Worm (Caenorhabditis elegans): ENCODE data around the gene wdr-20.

The wdr-20 gene

ce11 chrV:10124799-10125548, 9.0 kb downstream of the wdr-20 start, which contains the start of gene C08B6.10:
TSS of gene C08B6.10 (plus strand) at chrV:10125498.
- TF ChIP-seq snpc-4 (GFP tag; optimal IDR thresholded peaks at IDR 0.05) (no peak), snpc-4 (tag; optimal IDR thresholded peaks at IDR 0.05) (no peak), zfh-2 (GFP tag; conservative IDR thresholded peaks at IDR 0.05) (no peak), nfyb-1 (GFP tag; IDR thresholded peaks at IDR 0.05) (no peak), unc-130 (GFP tag; optimal IDR thresholded peaks at IDR 0.05) (no peak), egl-18 (GFP tag; IDR thresholded peaks at IDR 0.05) (no peak), madf-3 (GFP tag; IDR thresholded peaks at IDR 0.05) (no peak), tbp1 (GFP tag; optimal IDR thresholded peaks at IDR 0.05) (no peak), ceh-58 (GFP tag; IDR thresholded peaks at IDR 0.05) (no peak), bed-2 (GFP tag; IDR thresholded peaks at IDR 0.05) (no peak), him-1 (tag; optimal IDR thresholded peaks at IDR 0.05) (no peak), madf-8 (GFP tag; conservative IDR thresholded peaks at IDR 0.05) (no peak), F33H1.4 (GFP tag; IDR thresholded peaks at IDR 0.05) (no peak), egl-44 (GFP tag; IDR thresholded peaks at IDR 0.05) (no peak), let-526 (GFP tag; IDR thresholded peaks at IDR 0.05) (no peak), C17E4.6 (GFP tag; IDR thresholded peaks at IDR 0.05) (no peak), repo-1 (tag; optimal IDR thresholded peaks at IDR 0.05) (no peak)

- no peak for TF ChIP-seq let-526 (GFP tag; IDR thresholded peaks at IDR 0.05)
- no peak for TF ChIP-seq dpl-1 (GFP tag; optimal IDR thresholded peaks at IDR 0.05)
- TF ChIP-seq pbrm-1 (GFP tag; IDR thresholded peaks at IDR 0.05), result no peak
- TF ChIP-seq madf-6 (GFP tag; IDR thresholded peaks at IDR 0.05), result no peak
- no peak for TF ChIP-seq Y56A3A.18 (GFP tag; IDR thresholded peaks at IDR 0.05)
- TF ChIP-seq hmg-20 (GFP tag; IDR thresholded peaks at IDR 0.05), result no peak
- TF ChIP-seq ztf-6 (GFP tag; IDR thresholded peaks at IDR 0.05), result no peak
- no peak for TF ChIP-seq madf-10 (tag; optimal IDR thresholded peaks at IDR 0.05)
- no peak for TF ChIP-seq ceh-100 (GFP tag; IDR thresholded peaks at IDR 0.05)
- no peak for TF ChIP-seq F39B2.1 (GFP tag; IDR thresholded peaks at IDR 0.05)
- TF ChIP-seq unc-62 (GFP tag; optimal IDR thresholded peaks at IDR 0.05), result no peak
- TF ChIP-seq tlf-1 (GFP tag; optimal IDR thresholded peaks at IDR 0.05), result no peak
- no peak for TF ChIP-seq snpc-1.3 (tag; optimal IDR thresholded peaks at IDR 0.05; ENCODE audit: insufficient read depth)
- no peak for TF ChIP-seq bed-2 (GFP tag; IDR thresholded peaks at IDR 0.05)
- no peak for TF ChIP-seq tbp1 (GFP tag; optimal IDR thresholded peaks at IDR 0.05)
- TF ChIP-seq ccch-3 (GFP tag; optimal IDR thresholded peaks at IDR 0.05), result no peak
- no peak for TF ChIP-seq lsy-27 (tag; optimal IDR thresholded peaks at IDR 0.05; ENCODE audit: borderline replicate concordance, insufficient read depth)
- no peak for TF ChIP-seq ceh-40 (GFP tag; IDR thresholded peaks at IDR 0.05)
- no peak for TF ChIP-seq akir-1 (GFP tag; optimal IDR thresholded peaks at IDR 0.05)
- no peak for TF ChIP-seq hlh-12 (tag; optimal IDR thresholded peaks at IDR 0.05)
These were observed 10.6 kb downstream of the wdr-20 start, which contains the start of gene C08B6.6 for ce11 chrV:10123324-10123723. TSS of gene C08B6.6 (plus strand) at chrV:10123624.

- TF ChIP-seq xnd-1 (tag; optimal IDR thresholded peaks at IDR 0.05), result no peak
- TF ChIP-seq F55B11.4 (tag; optimal IDR thresholded peaks at IDR 0.05; ENCODE audit: borderline replicate concordance, insufficient read depth), result no peak
- TF ChIP-seq athp-1 (tag; optimal IDR thresholded peaks at IDR 0.05), result no peak
- TF ChIP-seq somi-1 (GFP tag; optimal IDR thresholded peaks at IDR 0.05), result no peak
- TF ChIP-seq Y53G8AR.9 (GFP tag; conservative IDR thresholded peaks at IDR 0.05), result no peak
- no peak for TF ChIP-seq B0035.1 (tag; optimal IDR thresholded peaks at IDR 0.05)
- no peak for TF ChIP-seq unc-62 (GFP tag; optimal IDR thresholded peaks at IDR 0.05)
- no peak for TF ChIP-seq mxl-1 (tag; optimal IDR thresholded peaks at IDR 0.05)
- TF ChIP-seq dox-1 (GFP tag; IDR thresholded peaks at IDR 0.05), result no peak
- no peak for TF ChIP-seq bed-2 (GFP tag; IDR thresholded peaks at IDR 0.05)
- TF ChIP-seq F10E7.11 (tag; optimal IDR thresholded peaks at IDR 0.05), result no peak
- no peak for TF ChIP-seq ceh-100 (GFP tag; IDR thresholded peaks at IDR 0.05)
- no peak for TF ChIP-seq bed-1 (GFP tag; IDR thresholded peaks at IDR 0.05)
- no peak for TF ChIP-seq repo-1 (tag; optimal IDR thresholded peaks at IDR 0.05)
- TF ChIP-seq K11D2.4 (GFP tag; IDR thresholded peaks at IDR 0.05), result no peak
These were observed 11.3 kb downstream of the wdr-20 start, which contains the start of gene srxa-19 for ce11 chrV:10122670-10123069. TSS of gene srxa-19 (minus strand) at chrV:10122770.

Measured in whole organism, young adult.